Worm (Caenorhabditis elegans): ENCODE results near the gene C28H8.8.

Gene C28H8.8

ce11 chrIII:5895913-5896312, 7.3 kb upstream of the C28H8.8 start, which contains the start of gene pxl-1:
Gene pxl-1, minus strand, starts transcription at chrIII:5896013.
- TF ChIP-seq fkh-10 (GFP tag; optimal IDR thresholded peaks at IDR 0.05) (no peak), K02D7.2 (tag; optimal IDR thresholded peaks at IDR 0.05) (no peak), ceh-45 (GFP tag; IDR thresholded peaks at IDR 0.05) (no peak), dmd-4 (tag; optimal IDR thresholded peaks at IDR 0.05; ENCODE audit: borderline replicate concordance) (no peak), hlh-30 (tag; optimal IDR thresholded peaks at IDR 0.05; ENCODE audit: insufficient read depth) (no peak), C08G9.2 (tag; optimal IDR thresholded peaks at IDR 0.05) (no peak), tbx-7 (tag; optimal IDR thresholded peaks at IDR 0.05) (no peak), lin-11 (tag; optimal IDR thresholded peaks at IDR 0.05) (no peak), ref-2 (tag; optimal IDR thresholded peaks at IDR 0.05) (no peak), syd-9 (tag; optimal IDR thresholded peaks at IDR 0.05) (no peak), zip-5 (tag; optimal IDR thresholded peaks at IDR 0.05) (no peak), ceh-30 (tag; optimal IDR thresholded peaks at IDR 0.05) (no peak), nfya-1 (tag; optimal IDR thresholded peaks at IDR 0.05) (no peak), unc-3 (GFP tag; conservative IDR thresholded peaks at IDR 0.05) (no peak), unc-3 (tag; optimal IDR thresholded peaks at IDR 0.05) (no peak), ceh-24 (tag; optimal IDR thresholded peaks at IDR 0.05) (no peak), dve-1 (tag; optimal IDR thresholded peaks at IDR 0.05) (no peak), fkh-6 (tag; optimal IDR thresholded peaks at IDR 0.05) (no peak), nhr-11 (tag; optimal IDR thresholded peaks at IDR 0.05) (no peak)

DNA sequence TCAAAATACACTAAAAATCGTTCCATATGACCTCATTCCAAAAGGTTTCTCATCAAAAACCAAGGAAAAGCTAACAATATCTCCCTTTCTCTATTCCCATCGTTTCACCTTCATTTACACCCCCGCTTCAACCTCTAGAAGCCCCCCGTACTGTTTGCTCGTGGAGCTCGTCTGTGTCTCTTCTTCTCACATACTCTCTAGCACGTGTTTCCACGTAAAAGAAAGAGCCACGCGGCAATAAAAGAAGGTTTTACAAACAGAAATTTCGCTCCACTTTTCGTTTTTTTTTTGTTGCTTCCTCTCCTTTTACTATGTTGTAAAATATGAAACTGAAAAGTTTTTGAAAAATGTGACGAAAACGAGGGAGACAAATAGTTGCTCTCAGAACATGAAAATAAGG, 4.3 kb upstream of the C28H8.8 start:
- TF ChIP-seq ceh-18 (tag; optimal IDR thresholded peaks at IDR 0.05) (peak; percentile 15), ttx-3 (tag; optimal IDR thresholded peaks at IDR 0.05) (no peak)

DNA sequence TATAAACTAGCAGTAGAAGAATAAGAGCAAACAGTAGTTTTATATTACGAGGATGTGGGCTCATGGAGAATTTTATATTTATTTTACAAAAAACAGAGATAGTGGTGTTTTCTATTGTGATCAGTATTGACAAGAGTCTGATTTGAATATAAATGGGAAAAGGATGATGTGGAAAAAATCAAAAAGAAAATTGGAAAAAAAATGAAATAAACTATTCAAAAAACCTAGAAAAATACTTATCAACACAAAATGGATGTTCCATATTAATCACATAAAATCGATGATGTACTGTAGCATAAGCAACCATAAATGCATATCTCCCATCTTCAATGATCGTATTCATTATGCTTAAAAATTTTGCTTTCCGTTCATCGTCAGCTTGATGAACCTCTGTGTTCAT, 1.7 kb downstream of the C28H8.8 start, which contains the start of gene C28H8.7:
TSS of gene C28H8.7 (minus strand) at position 101 of the 400 bp plus-strand sequence.
- TF ChIP-seq tbx-7 (tag; optimal IDR thresholded peaks at IDR 0.05) (no peak), T23F11.4 (GFP tag; optimal IDR thresholded peaks at IDR 0.05) (no peak), ref-2 (tag; optimal IDR thresholded peaks at IDR 0.05) (no peak), npax-4 (tag; optimal IDR thresholded peaks at IDR 0.05) (no peak), ttx-3 (tag; optimal IDR thresholded peaks at IDR 0.05) (no peak), pat-9 (tag; optimal IDR thresholded peaks at IDR 0.05) (no peak), pha-4 (tag; optimal IDR thresholded peaks at IDR 0.05) (no peak), F13H6.1 (tag; optimal IDR thresholded peaks at IDR 0.05) (no peak), madf-2 (tag; optimal IDR thresholded peaks at IDR 0.05) (no peak), ceh-19 (GFP tag; optimal IDR thresholded peaks at IDR 0.05) (no peak), ceh-45 (GFP tag; IDR thresholded peaks at IDR 0.05) (no peak), ahr-1 (tag; optimal IDR thresholded peaks at IDR 0.05) (no peak), ceh-9 (tag; optimal IDR thresholded peaks at IDR 0.05) (no peak), nhr-232 (tag; optimal IDR thresholded peaks at IDR 0.05) (no peak), pha-2 (tag; optimal IDR thresholded peaks at IDR 0.05) (no peak), ceh-2 (tag; optimal IDR thresholded peaks at IDR 0.05) (no peak)

- TF ChIP-seq C08G9.2 (tag; optimal IDR thresholded peaks at IDR 0.05) (no peak), rnt-1 (tag; optimal IDR thresholded peaks at IDR 0.05) (no peak), ztf-16 (tag; optimal IDR thresholded peaks at IDR 0.05) (no peak), npax-4 (tag; optimal IDR thresholded peaks at IDR 0.05) (no peak), ceh-9 (tag; optimal IDR thresholded peaks at IDR 0.05) (no peak), tbx-7 (tag; optimal IDR thresholded peaks at IDR 0.05) (no peak)
Observed at ce11 chrIII:5884459-5884858, 4.1 kb downstream of the C28H8.8 start.

ce11 chrIII:5884007-5884406, 4.6 kb downstream of the C28H8.8 start, which contains the start of gene C28H8.5:
Gene C28H8.5, plus strand, starts transcription at chrIII:5884307.
- TF ChIP-seq ama-1 (optimal IDR thresholded peaks at IDR 0.05) (no peak), hlh-15 (tag; optimal IDR thresholded peaks at IDR 0.05) (no peak), ceh-45 (GFP tag; IDR thresholded peaks at IDR 0.05) (no peak), unc-3 (GFP tag; conservative IDR thresholded peaks at IDR 0.05) (no peak), unc-3 (tag; optimal IDR thresholded peaks at IDR 0.05) (no peak), ceh-6 (GFP tag; optimal IDR thresholded peaks at IDR 0.05) (no peak), nfya-1 (tag; optimal IDR thresholded peaks at IDR 0.05) (no peak), ttx-3 (tag; optimal IDR thresholded peaks at IDR 0.05) (no peak), ceh-18 (tag; optimal IDR thresholded peaks at IDR 0.05) (no peak), eyg-1 (tag; optimal IDR thresholded peaks at IDR 0.05) (no peak), pros-1 (tag; optimal IDR thresholded peaks at IDR 0.05) (no peak), K02D7.2 (tag; optimal IDR thresholded peaks at IDR 0.05) (no peak)
